Fruit fly (Drosophila melanogaster): ENCODE measurements around the gene Exo84.

Exo84 gene

DNA sequence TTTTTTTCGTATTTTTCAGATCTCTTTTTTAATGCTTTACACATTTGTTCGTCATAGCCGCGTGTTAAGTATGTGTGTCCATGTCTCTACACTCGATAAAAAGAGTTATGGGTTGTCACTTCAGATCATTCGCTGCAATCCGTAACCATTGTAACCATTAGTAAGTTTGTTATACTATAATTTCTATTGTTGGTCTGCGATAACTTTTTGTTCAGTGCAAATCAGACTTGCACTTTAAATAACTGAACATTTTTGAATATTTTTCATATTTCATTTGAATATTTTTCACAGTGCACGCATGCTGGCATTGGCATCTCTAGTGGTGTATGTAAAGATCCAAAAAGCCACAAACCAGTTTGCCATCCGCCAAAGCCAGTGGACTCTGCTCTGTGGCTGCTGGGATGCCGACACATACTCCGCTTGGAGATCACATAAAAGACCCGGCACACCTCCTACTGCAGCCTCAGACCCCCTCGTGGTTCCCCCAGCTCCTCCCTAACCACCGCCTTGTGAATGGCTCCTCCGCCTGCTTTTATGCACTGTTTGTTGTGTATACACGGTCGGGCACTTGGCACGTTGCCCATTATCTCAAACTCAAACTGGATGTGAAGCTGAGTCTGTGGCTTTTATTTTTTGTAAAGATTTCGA is 43.0 kb downstream of the Exo84 start (continued):
- TF ChIP-seq Chrac-16 (GFP tag; optimal IDR thresholded peaks at IDR 0.05) (peak; percentile 81), CG10431 (GFP tag; optimal IDR thresholded peaks at IDR 0.05) (peak; percentile 69), her (GFP tag; optimal IDR thresholded peaks at IDR 0.05) (peak; percentile 69), CG30403 (GFP tag; optimal IDR thresholded peaks at IDR 0.05) (peak; percentile 92), CG15269 (tag; optimal IDR thresholded peaks at IDR 0.05) (peak; percentile 88), CG7963 (GFP tag; IDR thresholded peaks at IDR 0.05; ENCODE audit: partially characterized antibody) (no peak), CG15479 (GFP tag; optimal IDR thresholded peaks at IDR 0.05) (no peak), Ets97D (GFP tag; optimal IDR thresholded peaks at IDR 0.05) (peak; percentile 37), CG11560 (tag; IDR thresholded peaks at IDR 0.05) (peak; percentile 58; the same call in 1 of the 3 replicates), CG4360 (GFP tag; IDR thresholded peaks at IDR 0.05) (peak; percentile 66), Sox100B (GFP tag; optimal IDR thresholded peaks at IDR 0.05) (peak; percentile 89), CG1603 (tag; optimal IDR thresholded peaks at IDR 0.05) (peak; percentile 89), CG4617 (GFP tag; optimal IDR thresholded peaks at IDR 0.05; ENCODE audit: borderline replicate concordance) (peak; percentile 54), C15 (GFP tag; IDR thresholded peaks at IDR 0.05) (peak; percentile 49; the same call in 1 of the 3 replicates), CG6683 (GFP tag; optimal IDR thresholded peaks at IDR 0.05) (peak; percentile 56), CG33213 (GFP tag; optimal IDR thresholded peaks at IDR 0.05) (peak; percentile 80), Nf-YC (tag; optimal IDR thresholded peaks at IDR 0.05) (peak; percentile 72), MTF-1 (GFP tag; optimal IDR thresholded peaks at IDR 0.05; ENCODE audit: borderline replicate concordance) (peak; percentile 52), bab2 (GFP tag; optimal IDR thresholded peaks at IDR 0.05) (peak; percentile 88), sima (GFP tag; optimal IDR thresholded peaks at IDR 0.05) (peak; percentile 50), CG12391 (tag; optimal IDR thresholded peaks at IDR 0.05) (peak; percentile 93), pho (GFP tag; optimal IDR thresholded peaks at IDR 0.05) (peak; percentile 84), Dad (GFP tag; optimal IDR thresholded peaks at IDR 0.05) (peak; percentile 82), Stat92E (GFP tag; optimal IDR thresholded peaks at IDR 0.05) (peak in 1 of 3 experiments; percentile 77), tin (GFP tag; optimal IDR thresholded peaks at IDR 0.05) (peak; percentile 90), tx (GFP tag; optimal IDR thresholded peaks at IDR 0.05) (peak; percentile 87), trem (tag; optimal IDR thresholded peaks at IDR 0.05) (peak; percentile 88), mld (GFP tag; IDR thresholded peaks at IDR 0.05; ENCODE audit: partially characterized antibody) (no peak), CG17912 (GFP tag; optimal IDR thresholded peaks at IDR 0.05) (no peak), sisA (GFP tag; IDR thresholded peaks at IDR 0.05) (peak; percentile 90), NC2β (GFP tag; optimal IDR thresholded peaks at IDR 0.05) (peak; percentile 80), CG10321 (GFP tag; IDR thresholded peaks at IDR 0.05) (peak; percentile 52), usp (GFP tag; optimal IDR thresholded peaks at IDR 0.05) (no peak), Pdp1 (GFP tag; optimal IDR thresholded peaks at IDR 0.05) (peak; percentile 86 to 87), CG6854 (GFP tag; optimal IDR thresholded peaks at IDR 0.05) (peak; percentile 75), sim (GFP tag; IDR thresholded peaks at IDR 0.05) (peak; percentile 65; the same call in 1 of the 2 replicates), dysf (GFP tag; IDR thresholded peaks at IDR 0.05) (peak; percentile 92), BEAF-32 (GFP tag; optimal IDR thresholded peaks at IDR 0.05) (no peak), CG12236 (GFP tag; optimal IDR thresholded peaks at IDR 0.05) (peak; percentile 66), nmo (GFP tag; optimal IDR thresholded peaks at IDR 0.05) (peak; percentile 93), al (GFP tag; IDR thresholded peaks at IDR 0.05) (peak; percentile 67), luna (GFP tag; optimal IDR thresholded peaks at IDR 0.05) (peak; percentile 55), CG9876 (GFP tag; optimal IDR thresholded peaks at IDR 0.05) (peak; percentile 68), tna (GFP tag; IDR thresholded peaks at IDR 0.05; ENCODE audit: partially characterized antibody) (no peak), CG8290 (GFP tag; optimal IDR thresholded peaks at IDR 0.05) (peak; percentile 74), CG8290 (tag; optimal IDR thresholded peaks at IDR 0.05) (peak in 1 of 2 experiments; percentile 86), Sox102F (GFP tag; optimal IDR thresholded peaks at IDR 0.05) (peak; percentile 93), CG10565 (GFP tag; optimal IDR thresholded peaks at IDR 0.05) (no peak), D19B (GFP tag; optimal IDR thresholded peaks at IDR 0.05) (peak; percentile 57)

Data from whole organism, embryonic.